Worm (Caenorhabditis elegans): ENCODE data around the gene Y17G7B.22.

- no peak for TF ChIP-seq ztf-29 (GFP tag; IDR thresholded peaks at IDR 0.05)
- no peak for TF ChIP-seq flt-1 (GFP tag; IDR thresholded peaks at IDR 0.05)
- no peak for TF ChIP-seq cog-1 (tag; optimal IDR thresholded peaks at IDR 0.05)
- no peak for TF ChIP-seq klf-2 (GFP tag; conservative IDR thresholded peaks at IDR 0.05)
- TF ChIP-seq ztf-23 (GFP tag; IDR thresholded peaks at IDR 0.05) = no peak
- TF ChIP-seq med-1 (GFP tag; optimal IDR thresholded peaks at IDR 0.05; ENCODE audit: insufficient read depth) = no peak
Observed at ce11 chrII:12041116-12041515, 26.7 kb upstream of the Y17G7B.22 start.
